Worm (Caenorhabditis elegans) whole organism, L4/young adult: Measurements from ENCODE around the gene math-7.

Source experiments
- W03F9.2 ChIP-seq: fragments of 150-350 bp; optimal IDR thresholded peaks from 2 replicates; lab custom pipeline; 2014; ENCODE audit warnings: missing biosample characterization, missing genetic modification characterization
- dao-5 ChIP-seq: sonication (generic microtip); optimal IDR thresholded peaks from 2 replicates; lab custom pipeline; 2016; ENCODE audit warnings: missing genotype, missing genetic modification characterization, moderate library complexity, missing compliant biosample characterization
- him-1 ChIP-seq: sonication (generic microtip); optimal IDR thresholded peaks from 2 replicates; lab custom pipeline; 2016; ENCODE audit warnings: missing genotype, missing genetic modification reagents, missing genetic modification characterization, missing compliant biosample characterization

DNA sequence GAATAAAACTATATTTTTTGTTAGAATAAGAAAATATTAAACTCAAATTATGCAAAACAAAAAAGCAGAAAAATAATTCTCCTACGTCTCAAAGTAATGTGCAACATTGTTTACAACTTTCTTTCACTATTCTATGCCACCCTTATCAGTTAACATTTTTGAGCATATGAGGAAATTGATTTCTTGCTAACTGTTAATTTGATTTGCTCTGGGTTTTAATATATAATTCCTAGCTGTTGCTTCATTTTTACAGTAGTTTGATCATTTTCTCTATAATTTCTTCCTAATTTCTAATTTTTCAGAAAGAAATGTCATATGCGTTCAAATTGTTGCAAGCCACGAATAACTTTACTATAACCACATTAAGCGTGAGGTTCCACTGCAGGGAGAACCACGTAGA, 50.1 kb downstream of the math-7 start, which contains the start of gene T08E11.1:
- TF ChIP-seq him-1 (no peak), W03F9.2 (tag; lab: Kevin White, UChicago) (no peak), dao-5 (no peak)
